Worm (Caenorhabditis elegans) whole organism, young adult: ENCODE results near the gene K08D8.6.

Source experiments
- B0035.1 ChIP-seq: sonication (generic microtip); optimal IDR thresholded peaks from 2 replicates; lab custom pipeline; 2016; ENCODE audit warnings: missing genetic modification characterization, mild to moderate bottlenecking, missing compliant biosample characterization, missing genotype, missing genetic modification reagents
- C17E4.6 ChIP-seq: fragments of 200-800 bp; sonication (Bioruptor generic); IDR thresholded peaks from 2 replicates; pipeline ENCODE4 v1.3.6; 2022; ENCODE audit warnings: missing genetic modification reagents, missing genetic modification characterization, missing compliant biosample characterization
- F22D6.2 ChIP-seq: sonication (generic microtip); optimal IDR thresholded peaks from 2 replicates; lab custom pipeline; 2016; ENCODE audit warnings: mild to moderate bottlenecking, missing genetic modification characterization, missing compliant biosample characterization
- F23B12.7 ChIP-seq: sonication (generic microtip); optimal IDR thresholded peaks from 2 replicates; lab custom pipeline; 2017; ENCODE audit warnings: missing genetic modification characterization, mild to moderate bottlenecking, missing compliant biosample characterization, antibody characterized with exemption, moderate library complexity; ENCODE audit not compliant: insufficient read depth
- F33H1.4 ChIP-seq: fragments of 200-800 bp; sonication (Bioruptor generic); IDR thresholded peaks from 2 replicates; pipeline ENCODE4 v1.3.6; 2022; ENCODE audit warnings: missing genetic modification reagents, missing genetic modification characterization, missing compliant biosample characterization
- F57C9.4 ChIP-seq: sonication (generic microtip); optimal IDR thresholded peaks from 2 replicates; lab custom pipeline; 2017; ENCODE audit warnings: mild to moderate bottlenecking, missing genetic modification characterization, missing compliant biosample characterization
- Y67H2A.10 ChIP-seq: fragments of 200-800 bp; sonication (Bioruptor generic); conservative IDR thresholded peaks from 2 replicates; pipeline ENCODE4 v1.3.6; 2022; ENCODE audit warnings: missing genetic modification reagents, missing genetic modification characterization, missing compliant biosample characterization
- Y95B8A.8 ChIP-seq: fragments of 200-800 bp; sonication (Bioruptor generic); IDR thresholded peaks from 2 replicates; pipeline ENCODE4 v1.3.6; 2022; ENCODE audit warnings: missing genetic modification reagents, missing genetic modification characterization, missing compliant biosample characterization
- akir-1 ChIP-seq: fragments of 200-800 bp; sonication (Bioruptor generic); optimal IDR thresholded peaks from 2 replicates; lab custom pipeline; 2018; ENCODE audit warnings: mild to moderate bottlenecking, missing genetic modification characterization, moderate library complexity, missing compliant biosample characterization
- aptf-2 ChIP-seq: fragments of 200-800 bp; sonication (Bioruptor generic); conservative IDR thresholded peaks from 2 replicates; pipeline ENCODE4 v1.3.6; 2022; ENCODE audit warnings: missing genetic modification reagents, missing genetic modification characterization, missing compliant biosample characterization
- athp-1 ChIP-seq: sonication (generic microtip); optimal IDR thresholded peaks from 2 replicates; lab custom pipeline; 2017; ENCODE audit warnings: mild to moderate bottlenecking, missing genetic modification characterization, missing compliant biosample characterization
- bed-1 ChIP-seq: fragments of 200-800 bp; sonication (Bioruptor generic); IDR thresholded peaks from 2 replicates; pipeline ENCODE4 v1.3.6; 2022; ENCODE audit warnings: missing genetic modification reagents, missing genetic modification characterization, missing compliant biosample characterization
- ceh-27 ChIP-seq: fragments of 200-800 bp; sonication (Bioruptor generic); optimal IDR thresholded peaks from 2 replicates; lab custom pipeline; 2018; ENCODE audit warnings: mild to moderate bottlenecking, missing genetic modification characterization, moderate library complexity, missing compliant biosample characterization
- ceh-40 ChIP-seq: fragments of 200-800 bp; sonication (Bioruptor generic); IDR thresholded peaks from 2 replicates; pipeline ENCODE4 v1.3.6; 2022; ENCODE audit warnings: missing genetic modification characterization, missing compliant biosample characterization
- ceh-58 ChIP-seq: fragments of 200-800 bp; sonication (Bioruptor generic); IDR thresholded peaks from 2 replicates; pipeline ENCODE4 v1.3.6; 2022; ENCODE audit warnings: missing genetic modification characterization, missing compliant biosample characterization
- ceh-79 ChIP-seq: sonication (generic microtip); optimal IDR thresholded peaks from 2 replicates; lab custom pipeline; 2017; ENCODE audit warnings: mild to moderate bottlenecking, missing genetic modification characterization, missing compliant biosample characterization
- ceh-91 ChIP-seq: fragments of 200-800 bp; sonication (Bioruptor generic); IDR thresholded peaks from 2 replicates; pipeline ENCODE4 v1.3.6; 2022; ENCODE audit warnings: missing genetic modification reagents, missing genetic modification characterization, missing compliant biosample characterization
- chd-7 ChIP-seq: sonication (generic microtip); optimal IDR thresholded peaks from 2 replicates; lab custom pipeline; 2016; ENCODE audit warnings: mild to moderate bottlenecking, missing genetic modification characterization, moderate library complexity, missing compliant biosample characterization
- efl-1 ChIP-seq: fragments of 150-350 bp; optimal IDR thresholded peaks from 2 replicates; lab custom pipeline; 2014; ENCODE audit warnings: missing biosample characterization, missing genetic modification reagents, missing genetic modification characterization
- ekl-4 ChIP-seq: fragments of 200-800 bp; sonication (Bioruptor generic); IDR thresholded peaks from 2 replicates; pipeline ENCODE4 v1.3.6; 2022; ENCODE audit warnings: missing genetic modification reagents, missing genetic modification characterization, missing compliant biosample characterization
- fkh-3 ChIP-seq: sonication (generic microtip); optimal IDR thresholded peaks from 2 replicates; lab custom pipeline; 2016; ENCODE audit warnings: mild to moderate bottlenecking, missing genetic modification characterization, missing compliant biosample characterization
- him-1 ChIP-seq: sonication (generic microtip); optimal IDR thresholded peaks from 2 replicates; lab custom pipeline; 2016; ENCODE audit warnings: missing genotype, missing genetic modification reagents, missing genetic modification characterization, missing compliant biosample characterization
- hlh-12 ChIP-seq: sonication (generic microtip); optimal IDR thresholded peaks from 2 replicates; lab custom pipeline; 2016; ENCODE audit warnings: missing genetic modification characterization, missing compliant biosample characterization
- hlh-26 ChIP-seq: fragments of 200-800 bp; sonication (Bioruptor generic); conservative IDR thresholded peaks from 2 replicates; pipeline ENCODE4 v1.3.6; 2022; ENCODE audit warnings: missing genetic modification reagents, missing genetic modification characterization, missing compliant biosample characterization
- let-526 ChIP-seq: fragments of 200-800 bp; sonication (Bioruptor generic); IDR thresholded peaks from 2 replicates; pipeline ENCODE4 v1.3.6; 2022; ENCODE audit warnings: missing genetic modification reagents, missing genetic modification characterization, missing compliant biosample characterization
- let-607 ChIP-seq, 2 experiments: fragments of 200-800 bp in 1 of 2; sonication (Bioruptor generic) in 1 of 2; sonication (generic microtip) in 1 of 2; optimal IDR thresholded peaks; 2 replicates each; lab custom pipeline; 2016 to 2018; ENCODE audit warnings: mild to moderate bottlenecking in 2 of 2, missing compliant biosample characterization in 2 of 2, missing genetic modification characterization in 2 of 2, moderate library complexity in 2 of 2, missing genotype in 1 of 2
- lir-1 ChIP-seq: fragments of 200-800 bp; sonication (Bioruptor generic); conservative IDR thresholded peaks from 2 replicates; pipeline ENCODE4 v1.3.6; 2022; ENCODE audit warnings: missing genetic modification reagents, missing genetic modification characterization, missing compliant biosample characterization
- lsl-1 ChIP-seq: fragments of 200-800 bp; sonication (Bioruptor generic); optimal IDR thresholded peaks from 2 replicates; lab custom pipeline; 2018; ENCODE audit warnings: mild to moderate bottlenecking, missing genetic modification characterization, moderate library complexity, missing compliant biosample characterization
- lsy-27 ChIP-seq: sonication (generic microtip); optimal IDR thresholded peaks from 2 replicates; lab custom pipeline; 2017; ENCODE audit warnings: missing genetic modification characterization, mild to moderate bottlenecking, missing compliant biosample characterization, antibody characterized with exemption, missing genotype, borderline replicate concordance; ENCODE audit not compliant: insufficient read depth
- madf-6 ChIP-seq: fragments of 200-800 bp; sonication (Bioruptor generic); IDR thresholded peaks from 2 replicates; pipeline ENCODE4 v1.3.6; 2022; ENCODE audit warnings: missing genetic modification reagents, missing genetic modification characterization, missing compliant biosample characterization
- mcd-1 ChIP-seq: fragments of 200-800 bp; sonication (Bioruptor generic); IDR thresholded peaks from 2 replicates; pipeline ENCODE4 v1.3.6; 2022; ENCODE audit warnings: missing genetic modification reagents, missing genetic modification characterization, missing compliant biosample characterization
- nfya-1 ChIP-seq: sonication (generic microtip); optimal IDR thresholded peaks from 2 replicates; lab custom pipeline; 2017; ENCODE audit warnings: antibody characterized with exemption, missing compliant biosample characterization, missing genetic modification characterization, borderline replicate concordance; ENCODE audit not compliant: insufficient read depth
- nfya-2 ChIP-seq: fragments of 200-800 bp; sonication (Bioruptor generic); IDR thresholded peaks from 2 replicates; pipeline ENCODE4 v1.3.6; 2022; ENCODE audit warnings: missing genetic modification reagents, missing genetic modification characterization, missing compliant biosample characterization
- nfyb-1 ChIP-seq: fragments of 200-800 bp; sonication (Bioruptor generic); IDR thresholded peaks from 2 replicates; pipeline ENCODE4 v1.3.6; 2022; ENCODE audit warnings: missing genetic modification reagents, missing genetic modification characterization, missing compliant biosample characterization
- nhr-120 ChIP-seq: fragments of 200-800 bp; sonication (Bioruptor generic); IDR thresholded peaks from 2 replicates; pipeline ENCODE4 v1.3.6; 2022; ENCODE audit warnings: missing genetic modification characterization, missing compliant biosample characterization
- nhr-179 ChIP-seq: sonication (generic microtip); optimal IDR thresholded peaks from 2 replicates; lab custom pipeline; 2016; ENCODE audit warnings: mild to moderate bottlenecking, missing genetic modification characterization, missing compliant biosample characterization
- nhr-27 ChIP-seq: fragments of 200-800 bp; sonication (Bioruptor generic); optimal IDR thresholded peaks from 2 replicates; lab custom pipeline; 2018; ENCODE audit warnings: mild to moderate bottlenecking, missing genetic modification characterization, moderate library complexity, missing compliant biosample characterization
- nhr-80 ChIP-seq: sonication (generic microtip); optimal IDR thresholded peaks from 2 replicates; lab custom pipeline; 2016; ENCODE audit warnings: missing genetic modification characterization, missing compliant biosample characterization
- nhr-90 ChIP-seq: sonication (generic microtip); optimal IDR thresholded peaks from 2 replicates; lab custom pipeline; 2016; ENCODE audit warnings: missing genotype, mild to moderate bottlenecking, missing genetic modification characterization, missing compliant biosample characterization
- pbrm-1 ChIP-seq: fragments of 200-800 bp; sonication (Bioruptor generic); IDR thresholded peaks from 2 replicates; pipeline ENCODE4 v1.3.6; 2022; ENCODE audit warnings: missing genetic modification reagents, missing genetic modification characterization, missing compliant biosample characterization
- pha-4 ChIP-seq: fragments of 150-350 bp; sonication (generic microtip); optimal IDR thresholded peaks from 2 replicates; lab custom pipeline; 2014; ENCODE audit warnings: missing biosample characterization, missing genetic modification reagents, missing genetic modification characterization
- repo-1 ChIP-seq: sonication (generic microtip); optimal IDR thresholded peaks from 2 replicates; lab custom pipeline; 2017; ENCODE audit warnings: mild to moderate bottlenecking, missing genetic modification characterization, missing compliant biosample characterization
- sea-2 ChIP-seq: fragments of 200-800 bp; sonication (Bioruptor generic); IDR thresholded peaks from 2 replicates; pipeline ENCODE4 v1.3.6; 2022; ENCODE audit warnings: missing genetic modification characterization, missing compliant biosample characterization
- snpc-3.4 ChIP-seq: sonication (generic microtip); optimal IDR thresholded peaks from 2 replicates; lab custom pipeline; 2017; ENCODE audit warnings: missing genetic modification characterization, mild to moderate bottlenecking, missing compliant biosample characterization, antibody characterized with exemption, moderate library complexity, missing genotype, missing genetic modification reagents
- zim-3 ChIP-seq: sonication (generic microtip); optimal IDR thresholded peaks from 2 replicates; lab custom pipeline; 2017; ENCODE audit warnings: mild to moderate bottlenecking, missing genetic modification characterization, moderate library complexity, missing compliant biosample characterization
- ztf-25 ChIP-seq: fragments of 200-800 bp; sonication (Bioruptor generic); IDR thresholded peaks from 2 replicates; pipeline ENCODE4 v1.3.6; 2022; ENCODE audit warnings: missing genetic modification reagents, missing genetic modification characterization, missing compliant biosample characterization

K08D8.6 gene

ce11 chrIV:12842121-12842520 lies 48.2 kb downstream of the K08D8.6 start (continued):
- TF ChIP-seq lsy-27 (no peak), aptf-2 (no peak), let-607 (tag; optimal IDR thresholded peaks at IDR 0.05; lab: Kevin White, UChicago) (peak; percentile 31 to 79), ztf-25 (no peak), let-526 (GFP tag; lab: Robert Waterston, UW) (no peak)

- TF ChIP-seq pbrm-1 (GFP tag; lab: Robert Waterston, UW) (no peak), ceh-40 (no peak), him-1 (tag; lab: Kevin White, UChicago) (no peak), hlh-12 (tag; lab: Kevin White, UChicago) (no peak), Y67H2A.10 (GFP tag; lab: Robert Waterston, UW) (no peak), athp-1 (tag; lab: Kevin White, UChicago) (no peak), ceh-27 (GFP tag; lab: Kevin White, UChicago) (no peak), mcd-1 (no peak), nfya-2 (GFP tag; lab: Robert Waterston, UW) (no peak)
These were observed 49.4 kb downstream of the K08D8.6 start for ce11 chrIV:12840873-12841272.

- TF ChIP-seq nhr-179, result no peak
- TF ChIP-seq B0035.1 (tag; lab: Kevin White, UChicago), result no peak
- no peak for TF ChIP-seq snpc-3.4 (tag; lab: Kevin White, UChicago)
- TF ChIP-seq zim-3, result no peak
- TF ChIP-seq pha-4 (tag; lab: Kevin White, UChicago), result no peak
- no peak for TF ChIP-seq lsy-27
- no peak for TF ChIP-seq mcd-1
- TF ChIP-seq efl-1 (GFP tag; lab: Kevin White, UChicago), result no peak
- no peak for TF ChIP-seq fkh-3 (tag; lab: Kevin White, UChicago)
- no peak for TF ChIP-seq C17E4.6 (GFP tag; lab: Robert Waterston, UW)
- TF ChIP-seq F57C9.4, result no peak
- TF ChIP-seq nhr-27 (tag; lab: Kevin White, UChicago), result no peak
- TF ChIP-seq akir-1 (GFP tag; lab: Kevin White, UChicago), result no peak
- no peak for TF ChIP-seq let-607 (tag; optimal IDR thresholded peaks at IDR 0.05; lab: Kevin White, UChicago)
- no peak for TF ChIP-seq F23B12.7
- TF ChIP-seq madf-6 (GFP tag; lab: Robert Waterston, UW), result 0 out of 2 replicates have a peak, but pooled peaks have one; percentile 30
- no peak for TF ChIP-seq nhr-120 (GFP tag; lab: Robert Waterston, UW)
- no peak for TF ChIP-seq lsl-1 (GFP tag; lab: Kevin White, UChicago)
- peak; percentile 43; the same call in 1 of the 2 replicates for TF ChIP-seq nfyb-1
- no peak for TF ChIP-seq nhr-90 (tag; lab: Kevin White, UChicago)
- no peak for TF ChIP-seq Y95B8A.8 (GFP tag; lab: Robert Waterston, UW)
- no peak for TF ChIP-seq ceh-58 (GFP tag; lab: Robert Waterston, UW)
- 0 out of 2 replicates have a peak, but pooled peaks have one; percentile 28 for TF ChIP-seq ekl-4 (GFP tag; lab: Robert Waterston, UW)
- TF ChIP-seq nhr-80, result peak; percentile 41
- TF ChIP-seq nfya-1 (tag; lab: Kevin White, UChicago), result no peak
- TF ChIP-seq lir-1 (GFP tag; lab: Robert Waterston, UW), result no peak
- TF ChIP-seq ceh-91 (GFP tag; lab: Robert Waterston, UW), result no peak
- no peak for TF ChIP-seq hlh-26 (GFP tag; lab: Robert Waterston, UW)
- TF ChIP-seq repo-1 (tag; lab: Kevin White, UChicago), result peak; percentile 45
- no peak for TF ChIP-seq F33H1.4
- TF ChIP-seq bed-1 (GFP tag; lab: Robert Waterston, UW), result no peak
- TF ChIP-seq F22D6.2 (tag; lab: Kevin White, UChicago), result no peak
- no peak for TF ChIP-seq ceh-79 (tag; lab: Kevin White, UChicago)
- no peak for TF ChIP-seq sea-2 (GFP tag; lab: Robert Waterston, UW)
- no peak for TF ChIP-seq chd-7 (tag; lab: Kevin White, UChicago)
These were observed 50.0 kb downstream of the K08D8.6 start for ce11 chrIV:12840348-12840747.
